Fruit fly (Drosophila melanogaster) whole organism, embryonic: Measurements from ENCODE around the gene plum.

Experiments used
- B-H1 ChIP-seq: fragments of 200-800 bp; sonication (Bioruptor generic); IDR thresholded peaks from 3 replicates; pipeline ENCODE4 v1.3.6; 2022; ENCODE audit warnings: missing biosample characterization, missing genetic modification characterization
- Bdp1 ChIP-seq: fragments of 200-800 bp; sonication (Bioruptor generic); optimal IDR thresholded peaks from 3 replicates; lab custom pipeline; 2016; ENCODE audit warnings: missing biosample characterization, missing genetic modification characterization
- CG10654 ChIP-seq: fragments of 200-800 bp; sonication (Bioruptor generic); optimal IDR thresholded peaks from 2 replicates; lab custom pipeline; 2016; ENCODE audit warnings: missing biosample characterization, missing genetic modification characterization
- CG11504 ChIP-seq: fragments of 200-800 bp; sonication (Bioruptor generic); optimal IDR thresholded peaks from 3 replicates; lab custom pipeline; 2019; ENCODE audit warnings: missing biosample characterization, mild to moderate bottlenecking, missing genetic modification characterization, moderate library complexity
- CG1233 ChIP-seq: fragments of 200-800 bp; sonication (Bioruptor generic); optimal IDR thresholded peaks from 4 replicates; lab custom pipeline; 2018; ENCODE audit warnings: missing biosample characterization, mild to moderate bottlenecking, missing genetic modification characterization
- CG14050 ChIP-seq: fragments of 200-800 bp; sonication (Bioruptor generic); IDR thresholded peaks from 3 replicates; pipeline ENCODE4 v1.3.6; 2022; ENCODE audit warnings: missing biosample characterization, missing genetic modification characterization
- CG1602 ChIP-seq: fragments of 200-800 bp; sonication (Bioruptor generic); optimal IDR thresholded peaks from 3 replicates; lab custom pipeline; 2016; ENCODE audit warnings: missing biosample characterization, missing genetic modification characterization
- CG1647 ChIP-seq: fragments of 200-800 bp; sonication (Bioruptor generic); optimal IDR thresholded peaks from 3 replicates; lab custom pipeline; 2016; ENCODE audit warnings: missing biosample characterization, missing genetic modification characterization
- CG16863 ChIP-seq: fragments of 200-800 bp; sonication (Bioruptor generic); optimal IDR thresholded peaks from 3 replicates; lab custom pipeline; 2016; ENCODE audit warnings: missing biosample characterization, missing genetic modification characterization
- CG18619 ChIP-seq: fragments of 200-800 bp; sonication (Bioruptor generic); optimal IDR thresholded peaks from 3 replicates; lab custom pipeline; 2017; ENCODE audit warnings: missing biosample characterization, mild to moderate bottlenecking, missing genetic modification characterization
- CG18764 ChIP-seq: fragments of 200-800 bp; sonication (Bioruptor generic); optimal IDR thresholded peaks from 3 replicates; lab custom pipeline; 2016; ENCODE audit warnings: missing biosample characterization, missing genetic modification characterization
- CG31388 ChIP-seq: fragments of 200-800 bp; sonication (Bioruptor generic); optimal IDR thresholded peaks from 2 replicates; lab custom pipeline; 2016; ENCODE audit warnings: missing biosample characterization, missing genetic modification characterization
- CG4404 ChIP-seq: fragments of 200-800 bp; sonication (Bioruptor generic); IDR thresholded peaks from 2 replicates; pipeline ENCODE4 v1.3.6; 2022; ENCODE audit warnings: missing biosample characterization, missing genetic modification characterization
- CG4854 ChIP-seq: fragments of 200-800 bp; sonication (Bioruptor generic); optimal IDR thresholded peaks from 2 replicates; lab custom pipeline; 2016; ENCODE audit warnings: missing biosample characterization, missing genetic modification characterization, inconsistent platforms
- CG5245 ChIP-seq: fragments of 200-800 bp; sonication (Bioruptor generic); optimal IDR thresholded peaks from 3 replicates; lab custom pipeline; 2016; ENCODE audit warnings: missing biosample characterization, missing genetic modification characterization
- CG6175 ChIP-seq: fragments of 200-800 bp; sonication (Bioruptor generic); IDR thresholded peaks from 3 replicates; pipeline ENCODE4 v1.3.6; 2022; ENCODE audit warnings: missing biosample characterization, missing genetic modification characterization
- CG6254 ChIP-seq: fragments of 200-800 bp; sonication (Bioruptor generic); optimal IDR thresholded peaks from 3 replicates; lab custom pipeline; 2017; ENCODE audit warnings: mild to moderate bottlenecking, missing biosample characterization, missing genetic modification reagents, missing genetic modification characterization
- CG6654 ChIP-seq: fragments of 200-800 bp; sonication (Bioruptor generic); optimal IDR thresholded peaks from 2 replicates; lab custom pipeline; 2017; ENCODE audit warnings: missing biosample characterization, mild to moderate bottlenecking, missing genetic modification characterization
- CG8944 ChIP-seq: fragments of 200-800 bp; sonication (Bioruptor generic); optimal IDR thresholded peaks from 3 replicates; lab custom pipeline; 2016; ENCODE audit warnings: missing biosample characterization, missing genetic modification characterization
- CTCF ChIP-seq: fragments of 200-800 bp; sonication (Bioruptor generic); optimal IDR thresholded peaks from 2 replicates; lab custom pipeline; 2017; ENCODE audit warnings: missing biosample characterization, mild to moderate bottlenecking, missing genetic modification characterization, moderate library complexity
- Chrac-16 ChIP-seq: fragments of 200-800 bp; sonication (Bioruptor generic); optimal IDR thresholded peaks from 3 replicates; lab custom pipeline; 2016; ENCODE audit warnings: missing biosample characterization, missing genetic modification characterization
- Dll ChIP-seq: fragments of 200-800 bp; sonication (Bioruptor generic); IDR thresholded peaks from 4 replicates; pipeline ENCODE4 v1.3.6; 2022; ENCODE audit warnings: missing biosample characterization, missing genetic modification characterization; ENCODE audit not compliant: partially characterized antibody
- Drgx ChIP-seq: fragments of 200-800 bp; sonication (Bioruptor generic); IDR thresholded peaks from 2 replicates; pipeline ENCODE4 v1.3.6; 2022; ENCODE audit warnings: missing biosample characterization, missing genetic modification characterization
- GATAe ChIP-seq: fragments of 200-800 bp; sonication (Bioruptor generic); conservative IDR thresholded peaks from 2 replicates; pipeline ENCODE4 v1.3.6; 2022; ENCODE audit warnings: missing biosample characterization, missing genetic modification characterization
- H2.0 ChIP-seq: fragments of 200-800 bp; sonication (Bioruptor generic); IDR thresholded peaks from 2 replicates; pipeline ENCODE4 v1.3.6; 2022; ENCODE audit warnings: missing biosample characterization, missing genetic modification characterization
- HLH54F ChIP-seq: fragments of 200-800 bp; sonication (Bioruptor generic); optimal IDR thresholded peaks from 3 replicates; lab custom pipeline; 2016; ENCODE audit warnings: missing biosample characterization, missing genetic modification characterization
- Jarid2 ChIP-seq: fragments of 200-800 bp; sonication (Bioruptor generic); optimal IDR thresholded peaks from 3 replicates; lab custom pipeline; 2017; ENCODE audit warnings: mild to moderate bottlenecking, missing biosample characterization, missing genetic modification reagents, missing genetic modification characterization
- Med ChIP-seq: fragments of 200-800 bp; sonication (Bioruptor generic); peaks from one replicate; lab custom pipeline; 2016; ENCODE audit warnings: missing biosample characterization, missing genetic modification characterization, mild to moderate bottlenecking, inconsistent platforms, moderate library complexity
- Nf-YA ChIP-seq: fragments of 200-800 bp; sonication (Bioruptor generic); IDR thresholded peaks from 2 replicates; pipeline ENCODE4 v1.3.6; 2022; ENCODE audit warnings: missing biosample characterization, missing genetic modification characterization
- Oaz ChIP-seq: fragments of 200-800 bp; sonication (Bioruptor generic); IDR thresholded peaks from 2 replicates; pipeline ENCODE4 v1.3.6; 2022; ENCODE audit warnings: missing biosample characterization, missing genetic modification characterization
- Sox100B ChIP-seq: fragments of 200-800 bp; sonication (Bioruptor generic); optimal IDR thresholded peaks from 3 replicates; lab custom pipeline; 2018; ENCODE audit warnings: missing biosample characterization, mild to moderate bottlenecking, missing genetic modification characterization
- Ssrp ChIP-seq: fragments of 200-800 bp; sonication (Bioruptor generic); optimal IDR thresholded peaks from 2 replicates; lab custom pipeline; 2018; ENCODE audit warnings: missing biosample characterization, mild to moderate bottlenecking, missing genetic modification characterization, moderate library complexity
- abd-A ChIP-seq: fragments of 200-800 bp; sonication (Bioruptor generic); optimal IDR thresholded peaks from 3 replicates; lab custom pipeline; 2019; ENCODE audit warnings: missing biosample characterization, mild to moderate bottlenecking, missing genetic modification characterization, moderate library complexity
- ap ChIP-seq: fragments of 200-800 bp; sonication (Bioruptor generic); IDR thresholded peaks from 2 replicates; pipeline ENCODE4 v1.3.6; 2022; ENCODE audit warnings: missing biosample characterization, missing genetic modification characterization
- bsh ChIP-seq, 2 experiments: fragments of 200-800 bp; sonication (Bioruptor generic); optimal IDR thresholded peaks; 2 replicates each; lab custom pipeline; 2017 to 2018; ENCODE audit warnings: mild to moderate bottlenecking in 2 of 2, missing biosample characterization in 2 of 2, missing genetic modification characterization in 2 of 2, moderate library complexity in 1 of 2
- crol ChIP-seq: fragments of 200-800 bp; sonication (Bioruptor generic); IDR thresholded peaks from 2 replicates; pipeline ENCODE4 v1.3.6; 2022; ENCODE audit warnings: missing biosample characterization, missing genetic modification characterization
- dm ChIP-seq: fragments of 200-800 bp; sonication (Bioruptor generic); optimal IDR thresholded peaks from 3 replicates; lab custom pipeline; 2016; ENCODE audit warnings: missing biosample characterization, missing genetic modification characterization
- dmrt99B ChIP-seq: fragments of 200-800 bp; sonication (Bioruptor generic); optimal IDR thresholded peaks from 2 replicates; lab custom pipeline; 2018; ENCODE audit warnings: missing biosample characterization, mild to moderate bottlenecking, missing genetic modification characterization, moderate library complexity
- gem ChIP-seq: fragments of 200-800 bp; sonication (Bioruptor generic); optimal IDR thresholded peaks from 2 replicates; lab custom pipeline; 2019; ENCODE audit warnings: missing biosample characterization, mild to moderate bottlenecking, missing genetic modification characterization, moderate library complexity
- gfzf ChIP-seq: fragments of 200-800 bp; sonication (Bioruptor generic); optimal IDR thresholded peaks from 2 replicates; lab custom pipeline; 2016; ENCODE audit warnings: missing biosample characterization, mild to moderate bottlenecking, missing genetic modification characterization, moderate library complexity
- pan ChIP-seq, 4 experiments: fragments of >200 bp in 3 of 4; fragments of 200-800 bp in 1 of 4; sonication (Bioruptor generic) in 1 of 4; optimal IDR thresholded peaks in 3 of 4; IDR thresholded peaks in 1 of 4; 2 replicates each; pipeline versions ENCODE4 v1.3.6 to Lab custom; 2017 to 2022; ENCODE audit warnings: missing biosample characterization in 2 of 4, missing genetic modification characterization in 2 of 4, mixed read lengths in 1 of 4
- pita ChIP-seq: fragments of 200-800 bp; sonication (Bioruptor generic); optimal IDR thresholded peaks from 2 replicates; lab custom pipeline; 2017; ENCODE audit warnings: missing biosample characterization, mild to moderate bottlenecking, missing genetic modification characterization
- sens ChIP-seq: fragments of 200-800 bp; sonication (Bioruptor generic); peaks from one replicate; lab custom pipeline; 2016; ENCODE audit warnings: missing biosample characterization, missing genetic modification characterization
- sisA ChIP-seq: fragments of 200-800 bp; sonication (Bioruptor generic); IDR thresholded peaks from 2 replicates; pipeline ENCODE4 v1.3.6; 2022; ENCODE audit warnings: missing biosample characterization, missing genetic modification characterization
- sna ChIP-seq: fragments of 200-800 bp; sonication (Bioruptor generic); IDR thresholded peaks from 2 replicates; pipeline ENCODE4 v1.3.6; 2022; ENCODE audit warnings: missing biosample characterization, missing genetic modification characterization; ENCODE audit not compliant: partially characterized antibody
- sug ChIP-seq: fragments of 200-800 bp; optimal IDR thresholded peaks from 2 replicates; lab custom pipeline; 2019; ENCODE audit warnings: missing biosample characterization, mild to moderate bottlenecking, missing genetic modification characterization, moderate library complexity
- unpg ChIP-seq: fragments of 200-800 bp; sonication (Bioruptor generic); optimal IDR thresholded peaks from 3 replicates; lab custom pipeline; 2018; ENCODE audit warnings: missing biosample characterization, mild to moderate bottlenecking, missing genetic modification characterization, moderate library complexity
- zen2 ChIP-seq: fragments of 200-800 bp; sonication (Bioruptor generic); IDR thresholded peaks from 3 replicates; pipeline ENCODE4 v1.3.6; 2022; ENCODE audit warnings: missing biosample characterization, missing genetic modification characterization; ENCODE audit not compliant: partially characterized antibody

The plum gene

dm6 chr3R:26503317-26503716 lies 31.7 kb downstream of the plum start (continued):
- peak; percentile 57 for TF ChIP-seq crol (GFP tag; lab: Robert Waterston, UW)
- no peak for TF ChIP-seq sna
- no peak for TF ChIP-seq CG18619
- TF ChIP-seq CG6254 (GFP tag; lab: Kevin White, UChicago) = no peak
- no peak for TF ChIP-seq sug (tag; lab: Kevin White, UChicago)
- TF ChIP-seq CG10654 (GFP tag; lab: Kevin White, UChicago) = no peak
- no peak for TF ChIP-seq Ssrp (tag; lab: Kevin White, UChicago)
- TF ChIP-seq CTCF (GFP tag; lab: Kevin White, UChicago) = no peak
- TF ChIP-seq abd-A (tag; lab: Kevin White, UChicago) = peak; percentile 72
- no peak for TF ChIP-seq Bdp1 (GFP tag; lab: Kevin White, UChicago)
- peak; percentile 30 for TF ChIP-seq Med (GFP tag; lab: Kevin White, UChicago)
- TF ChIP-seq, all 482 proteins: peak for 6

DNA sequence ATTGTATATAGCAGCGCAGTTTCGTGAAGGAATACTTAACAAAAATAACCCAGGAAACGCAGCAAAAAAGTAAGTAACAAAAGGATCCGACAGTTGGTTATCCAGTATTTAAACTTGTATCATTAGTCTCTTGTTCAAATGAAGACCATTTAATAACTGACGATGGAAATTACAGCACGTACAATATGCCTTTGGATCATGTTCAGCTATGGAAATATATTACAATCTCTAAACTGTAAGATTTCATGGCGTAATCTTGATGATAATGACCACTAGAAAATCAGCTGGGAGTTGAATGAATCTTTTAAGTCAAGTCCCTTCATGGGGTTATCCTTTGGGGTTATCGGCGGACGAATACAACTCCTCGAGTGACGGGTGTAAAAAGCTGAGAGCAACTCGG lies 32.1 kb downstream of the plum start:
- no peak for TF ChIP-seq HLH54F (GFP tag; lab: Kevin White, UChicago)
- TF ChIP-seq pita (GFP tag; lab: Kevin White, UChicago) = no peak
- no peak for TF ChIP-seq CG1647 (GFP tag; lab: Kevin White, UChicago)
- no peak for TF ChIP-seq Oaz (GFP tag; lab: Robert Waterston, UW)
- TF ChIP-seq Sox100B (GFP tag; lab: Kevin White, UChicago) = no peak
- no peak for TF ChIP-seq CG14050 (GFP tag; lab: Robert Waterston, UW)
- no peak for TF ChIP-seq H2.0 (GFP tag; lab: Robert Waterston, UW)
- TF ChIP-seq CG18764 (GFP tag; lab: Kevin White, UChicago) = no peak
- no peak for TF ChIP-seq CG1233 (GFP tag; lab: Kevin White, UChicago)
- TF ChIP-seq CG4854 (GFP tag; lab: Kevin White, UChicago) = no peak
- no peak for TF ChIP-seq Nf-YA (GFP tag; lab: Robert Waterston, UW)
- no peak for TF ChIP-seq unpg (GFP tag; lab: Kevin White, UChicago)
- no peak for TF ChIP-seq CG8944
- no peak for TF ChIP-seq Jarid2 (GFP tag; lab: Kevin White, UChicago)
- TF ChIP-seq CG5245 (GFP tag; lab: Kevin White, UChicago) = no peak
- no peak for TF ChIP-seq GATAe
- TF ChIP-seq CG1602 = no peak
- TF ChIP-seq CG6175 (GFP tag; lab: Robert Waterston, UW) = no peak

dm6 chr3R:26502072-26502471 lies 32.9 kb downstream of the plum start:
- TF ChIP-seq bsh (GFP tag; optimal IDR thresholded peaks at IDR 0.05; lab: Kevin White, UChicago) (peak in 1 of 2 experiments; percentile 46), B-H1 (no peak)

DNA sequence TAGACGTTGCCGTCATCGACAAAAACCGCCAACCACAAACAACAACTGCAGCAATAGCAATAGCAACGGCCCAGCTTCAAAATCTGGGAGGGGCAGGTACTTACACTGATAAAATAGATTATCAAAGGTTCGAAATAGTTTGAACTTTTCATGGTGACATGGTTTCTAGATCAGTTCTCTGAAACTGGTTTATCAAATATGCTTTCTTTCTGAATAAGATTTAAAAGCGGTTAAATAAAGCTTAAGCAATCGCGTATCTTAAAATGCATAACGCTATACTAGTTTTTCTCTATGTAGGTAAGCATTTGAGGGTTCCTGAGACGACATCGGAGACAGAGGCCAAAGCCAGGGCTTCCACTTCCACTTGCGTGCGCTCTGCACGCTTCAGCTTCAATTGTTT lies 34.7 kb downstream of the plum start:
- TF ChIP-seq ap (GFP tag; lab: Robert Waterston, UW) (no peak), CG31388 (GFP tag; lab: Kevin White, UChicago) (no peak), dm (GFP tag; lab: Kevin White, UChicago) (no peak), Med (GFP tag; lab: Kevin White, UChicago) (peak; percentile 20), gfzf (GFP tag; lab: Kevin White, UChicago) (no peak), CG11504 (peak; percentile 19), pan (optimal IDR thresholded peaks at IDR 0.05; lab: Kevin White, UChicago) (no peak), pan (GFP tag; optimal IDR thresholded peaks at IDR 0.05 in 1 of 2, IDR thresholded peaks at IDR 0.05 in 1 of 2) (no peak), sens (GFP tag; lab: Kevin White, UChicago) (peak; percentile 45), bsh (GFP tag; optimal IDR thresholded peaks at IDR 0.05; lab: Kevin White, UChicago) (peak in 1 of 2 experiments; percentile 27), sisA (GFP tag; lab: Robert Waterston, UW) (no peak), Chrac-16 (GFP tag; lab: Kevin White, UChicago) (no peak), CG4404 (no peak), dmrt99B (tag; lab: Kevin White, UChicago) (peak; percentile 12), CG6654 (no peak), Drgx (GFP tag; lab: Robert Waterston, UW) (peak; percentile 74), CG16863 (GFP tag; lab: Kevin White, UChicago) (no peak), zen2 (GFP tag; lab: Robert Waterston, UW) (no peak), Dll (GFP tag; lab: Robert Waterston, UW) (no peak), gem (tag; lab: Kevin White, UChicago) (peak; percentile 13)
